Fruit fly (Drosophila melanogaster): ENCODE results near the gene Bhmt.

Bhmt gene

DNA sequence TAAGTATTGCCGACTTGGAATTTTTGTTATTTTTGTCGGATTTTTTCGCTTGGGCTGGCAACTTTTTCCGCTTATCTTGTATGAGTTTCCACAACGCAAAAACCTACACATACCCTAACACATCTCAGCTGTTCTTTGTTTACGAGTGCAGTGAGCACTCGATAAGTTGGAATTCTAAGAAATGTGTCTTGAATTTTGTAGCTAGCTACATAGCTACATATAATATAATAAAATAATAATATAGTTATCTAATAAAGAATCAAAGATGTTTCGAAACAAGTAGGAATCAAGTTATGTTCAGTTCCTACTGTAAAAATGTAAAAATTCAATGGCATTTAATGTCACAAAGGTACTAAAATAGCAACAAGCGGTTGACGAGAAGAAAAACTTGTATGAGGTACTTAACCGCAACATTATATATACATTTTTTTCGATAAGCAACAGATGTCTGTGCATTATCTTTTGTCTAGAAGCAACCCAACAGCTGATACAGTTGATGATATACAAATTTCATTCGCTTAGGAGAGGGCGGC is at the start of gene Bhmt:
Gene Bhmt, minus strand, starts transcription at position 170 of the 533 bp plus-strand sequence.
- TF ChIP-seq CG7101 (tag; optimal IDR thresholded peaks at IDR 0.05) (peak; percentile 92), CG11617 (GFP tag; optimal IDR thresholded peaks at IDR 0.05) (peak; percentile 89), tj (GFP tag; optimal IDR thresholded peaks at IDR 0.05) (peak; percentile 100), CG14711 (tag; optimal IDR thresholded peaks at IDR 0.05) (peak; percentile 91), CG33017 (tag; optimal IDR thresholded peaks at IDR 0.05) (peak; percentile 91), Hr96 (GFP tag; optimal IDR thresholded peaks at IDR 0.05) (no peak), CG1620 (GFP tag; optimal IDR thresholded peaks at IDR 0.05) (no peak), Crg-1 (GFP tag; optimal IDR thresholded peaks at IDR 0.05) (peak; percentile 18), bab1 (GFP tag; optimal IDR thresholded peaks at IDR 0.05) (peak; percentile 91), kay (GFP tag; ENCODE audit: borderline replicate concordance) (peak; percentile 95), Mnt (GFP tag; optimal IDR thresholded peaks at IDR 0.05) (peak; percentile 68), Clk (GFP tag; optimal IDR thresholded peaks at IDR 0.05) (peak; percentile 56), CG12768 (GFP tag; optimal IDR thresholded peaks at IDR 0.05) (peak; percentile 74), cnc (optimal IDR thresholded peaks at IDR 0.05) (no peak), CG7045 (GFP tag; optimal IDR thresholded peaks at IDR 0.05) (peak; percentile 81), pad (GFP tag; optimal IDR thresholded peaks at IDR 0.05) (peak; percentile 71), ovo (GFP tag; optimal IDR thresholded peaks at IDR 0.05) (peak; percentile 15), cic (GFP tag; optimal IDR thresholded peaks at IDR 0.05) (peak; percentile 84), toe (GFP tag; optimal IDR thresholded peaks at IDR 0.05) (no peak), CG5204 (GFP tag; optimal IDR thresholded peaks at IDR 0.05) (no peak)

DNA sequence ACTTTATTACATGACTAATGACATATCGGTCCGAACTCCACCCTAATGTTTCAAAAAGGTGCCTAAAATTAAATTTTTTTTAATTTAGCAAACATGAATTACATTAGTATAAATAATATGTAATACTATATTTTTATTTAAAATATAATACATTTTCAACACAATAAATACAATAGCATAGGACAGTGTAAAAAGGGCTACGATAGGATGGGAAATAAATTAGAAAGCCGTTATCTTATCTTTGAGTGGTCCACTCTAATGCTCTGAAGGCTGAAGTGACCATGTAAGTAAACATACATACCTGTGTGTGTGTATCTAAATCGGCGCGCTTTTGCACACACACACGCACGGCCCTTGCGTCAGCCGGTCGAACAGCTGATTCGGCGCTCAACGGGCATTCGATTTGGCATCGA is 45.9 kb upstream of the Bhmt start, which contains the start of gene CG31793:
Gene CG31793, plus strand, starts transcription at position 409 of the 413 bp plus-strand sequence.
- peak; percentile 61 for TF ChIP-seq ovo (GFP tag; optimal IDR thresholded peaks at IDR 0.05)
- TF ChIP-seq cnc (optimal IDR thresholded peaks at IDR 0.05) = no peak
- peak; percentile 68 for TF ChIP-seq CG14711 (tag; optimal IDR thresholded peaks at IDR 0.05)
- TF ChIP-seq toe (GFP tag; optimal IDR thresholded peaks at IDR 0.05) = peak; percentile 18
- TF ChIP-seq bab1 (GFP tag; optimal IDR thresholded peaks at IDR 0.05) = peak; percentile 84
- TF ChIP-seq CG1620 (GFP tag; optimal IDR thresholded peaks at IDR 0.05) = no peak
- peak; percentile 85 for TF ChIP-seq CG7101 (tag; optimal IDR thresholded peaks at IDR 0.05)
- TF ChIP-seq Hr96 (GFP tag; optimal IDR thresholded peaks at IDR 0.05) = no peak
- no peak for TF ChIP-seq CG12768 (GFP tag; optimal IDR thresholded peaks at IDR 0.05)
- no peak for TF ChIP-seq tj (GFP tag; optimal IDR thresholded peaks at IDR 0.05)
- peak; percentile 89 for TF ChIP-seq cic (GFP tag; optimal IDR thresholded peaks at IDR 0.05)
- peak; percentile 79 for TF ChIP-seq CG11617 (GFP tag; optimal IDR thresholded peaks at IDR 0.05)
- TF ChIP-seq CG7045 (GFP tag; optimal IDR thresholded peaks at IDR 0.05) = peak; percentile 47
- TF ChIP-seq kay (GFP tag; ENCODE audit: borderline replicate concordance) = no peak
- TF ChIP-seq Mnt (GFP tag; optimal IDR thresholded peaks at IDR 0.05) = no peak
- peak; percentile 23 for TF ChIP-seq pad (GFP tag; optimal IDR thresholded peaks at IDR 0.05)
- no peak for TF ChIP-seq Clk (GFP tag; optimal IDR thresholded peaks at IDR 0.05)
- TF ChIP-seq CG33017 (tag; optimal IDR thresholded peaks at IDR 0.05) = peak; percentile 56
- peak; percentile 55 for TF ChIP-seq Crg-1 (GFP tag; optimal IDR thresholded peaks at IDR 0.05)
- peak; percentile 12 for TF ChIP-seq CG5204 (GFP tag; optimal IDR thresholded peaks at IDR 0.05)

DNA sequence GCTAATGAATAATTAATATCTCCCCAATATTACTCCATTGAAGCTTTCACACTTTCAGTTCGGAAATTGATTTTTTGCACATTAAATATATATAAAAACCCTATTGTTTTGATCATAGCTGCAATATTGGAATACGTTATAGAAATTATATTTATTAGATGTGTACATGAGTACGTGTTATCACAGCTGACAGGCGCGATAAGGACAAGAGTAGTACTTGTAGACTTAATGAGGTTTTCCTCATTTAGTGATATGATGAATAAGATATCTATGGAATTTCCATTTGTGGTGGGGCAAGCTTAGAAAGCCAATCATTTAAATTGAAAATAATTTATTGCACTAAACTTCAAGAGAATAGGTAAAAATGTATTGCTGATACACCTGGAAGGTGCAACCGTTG is 45.4 kb upstream of the Bhmt start:
- TF ChIP-seq cnc (optimal IDR thresholded peaks at IDR 0.05) = no peak
- TF ChIP-seq toe (GFP tag; optimal IDR thresholded peaks at IDR 0.05) = no peak
- TF ChIP-seq Crg-1 (GFP tag; optimal IDR thresholded peaks at IDR 0.05) = no peak
- no peak for TF ChIP-seq CG7045 (GFP tag; optimal IDR thresholded peaks at IDR 0.05)
- TF ChIP-seq kay (GFP tag; ENCODE audit: borderline replicate concordance) = no peak
- TF ChIP-seq Mnt (GFP tag; optimal IDR thresholded peaks at IDR 0.05) = no peak
- no peak for TF ChIP-seq cic (GFP tag; optimal IDR thresholded peaks at IDR 0.05)
- TF ChIP-seq CG5204 (GFP tag; optimal IDR thresholded peaks at IDR 0.05) = no peak
- TF ChIP-seq Clk (GFP tag; optimal IDR thresholded peaks at IDR 0.05) = no peak
- no peak for TF ChIP-seq CG33017 (tag; optimal IDR thresholded peaks at IDR 0.05)
- TF ChIP-seq Hr96 (GFP tag; optimal IDR thresholded peaks at IDR 0.05) = no peak

DNA sequence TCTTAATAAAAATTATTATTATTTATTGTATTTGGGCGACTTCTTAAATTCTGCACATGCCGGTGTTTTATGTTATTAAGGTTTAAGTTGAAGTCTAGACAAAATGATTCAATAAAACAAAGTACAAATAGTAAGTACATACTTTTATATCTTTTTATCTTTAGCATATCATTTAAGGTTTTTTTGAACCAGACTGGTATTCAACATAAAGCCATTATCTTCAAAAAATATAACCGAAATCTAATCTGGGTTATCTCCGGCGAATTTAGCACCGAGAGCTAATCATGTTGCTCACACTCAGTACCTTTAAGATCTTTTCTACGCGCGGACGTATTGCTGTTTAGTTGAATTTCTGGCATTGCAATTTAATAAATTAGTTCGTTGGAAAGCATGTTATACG is 40.0 kb upstream of the Bhmt start, which contains the start of gene CG31792:
Gene CG31792, plus strand, starts transcription at position 301 of the 400 bp plus-strand sequence.
- TF ChIP-seq cic (GFP tag; optimal IDR thresholded peaks at IDR 0.05) = no peak
- no peak for TF ChIP-seq CG1620 (GFP tag; optimal IDR thresholded peaks at IDR 0.05)
- TF ChIP-seq CG14711 (tag; optimal IDR thresholded peaks at IDR 0.05) = no peak
- no peak for TF ChIP-seq CG5204 (GFP tag; optimal IDR thresholded peaks at IDR 0.05)
- TF ChIP-seq tj (GFP tag; optimal IDR thresholded peaks at IDR 0.05) = no peak
- no peak for TF ChIP-seq pad (GFP tag; optimal IDR thresholded peaks at IDR 0.05)
- TF ChIP-seq bab1 (GFP tag; optimal IDR thresholded peaks at IDR 0.05) = no peak
- no peak for TF ChIP-seq CG12768 (GFP tag; optimal IDR thresholded peaks at IDR 0.05)
- no peak for TF ChIP-seq Crg-1 (GFP tag; optimal IDR thresholded peaks at IDR 0.05)

- TF ChIP-seq CG1620 (GFP tag; optimal IDR thresholded peaks at IDR 0.05) = no peak
- no peak for TF ChIP-seq pad (GFP tag; optimal IDR thresholded peaks at IDR 0.05)
- peak; percentile 92 for TF ChIP-seq kay (GFP tag; ENCODE audit: borderline replicate concordance)
- TF ChIP-seq CG11617 (GFP tag; optimal IDR thresholded peaks at IDR 0.05) = no peak
- TF ChIP-seq CG7045 (GFP tag; optimal IDR thresholded peaks at IDR 0.05) = no peak
- no peak for TF ChIP-seq CG7101 (tag; optimal IDR thresholded peaks at IDR 0.05)
- peak; percentile 48 for TF ChIP-seq Mnt (GFP tag; optimal IDR thresholded peaks at IDR 0.05)
- no peak for TF ChIP-seq cnc (optimal IDR thresholded peaks at IDR 0.05)
- TF ChIP-seq Hr96 (GFP tag; optimal IDR thresholded peaks at IDR 0.05) = no peak
- TF ChIP-seq bab1 (GFP tag; optimal IDR thresholded peaks at IDR 0.05) = no peak
- no peak for TF ChIP-seq Crg-1 (GFP tag; optimal IDR thresholded peaks at IDR 0.05)
- TF ChIP-seq ovo (GFP tag; optimal IDR thresholded peaks at IDR 0.05) = no peak
- no peak for TF ChIP-seq CG14711 (tag; optimal IDR thresholded peaks at IDR 0.05)
- no peak for TF ChIP-seq CG33017 (tag; optimal IDR thresholded peaks at IDR 0.05)
- TF ChIP-seq cic (GFP tag; optimal IDR thresholded peaks at IDR 0.05) = peak; percentile 79
- TF ChIP-seq CG12768 (GFP tag; optimal IDR thresholded peaks at IDR 0.05) = no peak
- TF ChIP-seq Clk (GFP tag; optimal IDR thresholded peaks at IDR 0.05) = no peak
- TF ChIP-seq CG5204 (GFP tag; optimal IDR thresholded peaks at IDR 0.05) = no peak
- TF ChIP-seq toe (GFP tag; optimal IDR thresholded peaks at IDR 0.05) = no peak
- TF ChIP-seq tj (GFP tag; optimal IDR thresholded peaks at IDR 0.05) = no peak
These were observed 38.7 kb upstream of the Bhmt start, which contains the start of gene CG10650 for dm6 chr2L:18995660-18996417. TSS of gene CG10650 (minus strand) at chr2L:18995934.
